Fruit fly (Drosophila melanogaster) whole organism, prepupa: Measurements from ENCODE around the gene hbt.

ENCODE experiments used
- CG10669 ChIP-seq: fragments of 200-800 bp; sonication (Bioruptor generic); optimal IDR thresholded peaks from 3 replicates; lab custom pipeline; 2018; ENCODE audit warnings: missing biosample characterization, mild to moderate bottlenecking, missing genetic modification characterization, moderate library complexity
- CG11294 ChIP-seq: fragments of 200-800 bp; sonication (Bioruptor generic); IDR thresholded peaks from 2 replicates; pipeline ENCODE4 v1.3.6; 2022; ENCODE audit warnings: missing biosample characterization, missing genetic modification characterization
- CG11762 ChIP-seq: fragments of 200-800 bp; sonication (Bioruptor generic); optimal IDR thresholded peaks from 3 replicates; lab custom pipeline; 2016; ENCODE audit warnings: missing biosample characterization, missing genetic modification characterization; ENCODE audit not compliant: insufficient read depth
- CG15336 ChIP-seq: fragments of 200-800 bp; sonication (Bioruptor generic); IDR thresholded peaks from 2 replicates; pipeline ENCODE4 v1.3.6; 2022; ENCODE audit warnings: missing biosample characterization, missing genetic modification characterization
- CG1621 ChIP-seq: fragments of 200-800 bp; sonication (Bioruptor generic); optimal IDR thresholded peaks from 3 replicates; lab custom pipeline; 2018; ENCODE audit warnings: missing biosample characterization, mild to moderate bottlenecking, missing genetic modification characterization
- CG32006 ChIP-seq: fragments of 200-800 bp; sonication (Bioruptor generic); optimal IDR thresholded peaks from 3 replicates; lab custom pipeline; 2017; ENCODE audit warnings: missing biosample characterization, mild to moderate bottlenecking, missing genetic modification characterization
- CG34406 ChIP-seq: fragments of 200-800 bp; sonication (Bioruptor generic); optimal IDR thresholded peaks from 3 replicates; lab custom pipeline; 2016; ENCODE audit warnings: missing biosample characterization, missing genetic modification characterization
- CG3919 ChIP-seq: fragments of 200-800 bp; sonication (Bioruptor generic); optimal IDR thresholded peaks from 3 replicates; lab custom pipeline; 2016; ENCODE audit warnings: missing biosample characterization, missing genetic modification characterization
- CG4318 ChIP-seq: fragments of 200-800 bp; sonication (Bioruptor generic); optimal IDR thresholded peaks from 3 replicates; lab custom pipeline; 2017; ENCODE audit warnings: missing biosample characterization, mild to moderate bottlenecking, missing genetic modification characterization
- CG6163 ChIP-seq: fragments of 200-800 bp; sonication (Bioruptor generic); IDR thresholded peaks from 3 replicates; pipeline ENCODE4 v1.3.6; 2022; ENCODE audit warnings: missing biosample characterization, missing genetic modification characterization
- CG6276 ChIP-seq: fragments of 200-800 bp; sonication (Bioruptor generic); optimal IDR thresholded peaks from 2 replicates; lab custom pipeline; 2017; ENCODE audit warnings: missing biosample characterization, mild to moderate bottlenecking, missing genetic modification characterization
- CG6792 ChIP-seq: fragments of 200-800 bp; sonication (Bioruptor generic); optimal IDR thresholded peaks from 3 replicates; lab custom pipeline; 2016; ENCODE audit warnings: missing biosample characterization, missing genetic modification characterization
- CG6854 ChIP-seq: fragments of 200-800 bp; sonication (Bioruptor generic); optimal IDR thresholded peaks from 2 replicates; lab custom pipeline; 2017; ENCODE audit warnings: missing biosample characterization, mild to moderate bottlenecking, missing genetic modification characterization
- CG7368 ChIP-seq: fragments of 200-800 bp; sonication (Bioruptor generic); optimal IDR thresholded peaks from 3 replicates; lab custom pipeline; 2016; ENCODE audit warnings: missing biosample characterization, missing genetic modification characterization
- CG8319 ChIP-seq: fragments of 200-800 bp; sonication (Bioruptor generic); optimal IDR thresholded peaks from 3 replicates; lab custom pipeline; 2016; ENCODE audit warnings: missing biosample characterization, missing genetic modification characterization
- CG8632 ChIP-seq: fragments of 200-800 bp; sonication (Bioruptor generic); optimal IDR thresholded peaks from 3 replicates; lab custom pipeline; 2016; ENCODE audit warnings: missing biosample characterization, missing genetic modification characterization
- Eip93F ChIP-seq: fragments of 200-800 bp; sonication (Bioruptor generic); optimal IDR thresholded peaks from 2 replicates; lab custom pipeline; 2016; ENCODE audit warnings: missing biosample characterization, mild to moderate bottlenecking, missing genetic modification characterization
- Ets21C ChIP-seq: fragments of 200-800 bp; sonication (Bioruptor generic); optimal IDR thresholded peaks from 3 replicates; lab custom pipeline; 2016; ENCODE audit warnings: missing biosample characterization, missing genetic modification characterization
- Ets96B ChIP-seq: fragments of 200-800 bp; optimal IDR thresholded peaks from 2 replicates; lab custom pipeline; 2019; ENCODE audit warnings: missing biosample characterization, mild to moderate bottlenecking, missing genetic modification characterization, moderate library complexity
- Gug ChIP-seq: fragments of 200-800 bp; sonication (Bioruptor generic); IDR thresholded peaks from 2 replicates; pipeline ENCODE4 v1.3.6; 2022; ENCODE audit warnings: missing biosample characterization, missing genetic modification characterization
- Hr38 ChIP-seq: sonication (Bioruptor generic); optimal IDR thresholded peaks from 2 replicates; lab custom pipeline; 2016; ENCODE audit warnings: missing biosample characterization, missing genetic modification characterization
- Hr4 ChIP-seq: fragments of 200-800 bp; sonication (Bioruptor generic); optimal IDR thresholded peaks from 3 replicates; lab custom pipeline; 2016; ENCODE audit warnings: missing biosample characterization, missing genetic modification characterization
- Lpt ChIP-seq: fragments of 200-800 bp; sonication (Bioruptor generic); optimal IDR thresholded peaks from 3 replicates; lab custom pipeline; 2016; ENCODE audit warnings: missing biosample characterization, missing genetic modification characterization
- Met ChIP-seq: fragments of 200-800 bp; sonication (Bioruptor generic); optimal IDR thresholded peaks from 3 replicates; lab custom pipeline; 2016; ENCODE audit warnings: missing biosample characterization, missing genetic modification characterization
- OdsH ChIP-seq: fragments of 200-800 bp; sonication (Bioruptor generic); optimal IDR thresholded peaks from 3 replicates; lab custom pipeline; 2016; ENCODE audit warnings: missing biosample characterization, missing genetic modification characterization
- Sox102F ChIP-seq: fragments of 200-800 bp; sonication (Bioruptor generic); optimal IDR thresholded peaks from 2 replicates; lab custom pipeline; 2016; ENCODE audit warnings: missing biosample characterization, mild to moderate bottlenecking, missing genetic modification characterization
- Sox14 ChIP-seq: fragments of 200-800 bp; sonication (Bioruptor generic); optimal IDR thresholded peaks from 3 replicates; lab custom pipeline; 2016; ENCODE audit warnings: missing biosample characterization, missing genetic modification characterization
- achi ChIP-seq: fragments of 200-800 bp; sonication (Bioruptor generic); optimal IDR thresholded peaks from 3 replicates; lab custom pipeline; 2016; ENCODE audit warnings: missing biosample characterization, missing genetic modification characterization
- dac ChIP-seq: fragments of 200-800 bp; sonication (Bioruptor generic); optimal IDR thresholded peaks from 2 replicates; lab custom pipeline; 2017; ENCODE audit warnings: missing biosample characterization, mild to moderate bottlenecking, missing genetic modification characterization
- dsx ChIP-seq: fragments of 200-800 bp; optimal IDR thresholded peaks from 3 replicates; lab custom pipeline; 2019; ENCODE audit warnings: missing biosample characterization, mild to moderate bottlenecking, missing genetic modification characterization, moderate library complexity; ENCODE audit not compliant: poor library complexity, severe bottlenecking
- lz ChIP-seq: fragments of 200-800 bp; sonication (Bioruptor generic); optimal IDR thresholded peaks from 3 replicates; lab custom pipeline; 2016; ENCODE audit warnings: missing biosample characterization, missing genetic modification characterization
- pdm3 ChIP-seq: fragments of 200-800 bp; sonication (Bioruptor generic); optimal IDR thresholded peaks from 3 replicates; lab custom pipeline; 2016; ENCODE audit warnings: missing biosample characterization, missing genetic modification characterization
- ss ChIP-seq, 2 experiments: fragments of 200-800 bp; sonication (Bioruptor generic); optimal IDR thresholded peaks; 2 replicates in 1 of 2; 3 replicates in 1 of 2; lab custom pipeline; 2017 to 2018; ENCODE audit warnings: mild to moderate bottlenecking in 2 of 2, missing biosample characterization in 2 of 2, missing genetic modification characterization in 2 of 2, moderate library complexity in 1 of 2
- svp ChIP-seq: fragments of 200-800 bp; sonication (Bioruptor generic); peaks from one replicate; lab custom pipeline; 2016; ENCODE audit warnings: missing biosample characterization, missing genetic modification characterization
- vri ChIP-seq: fragments of 200-800 bp; sonication (Bioruptor generic); optimal IDR thresholded peaks from 3 replicates; lab custom pipeline; 2016; ENCODE audit warnings: missing biosample characterization, mild to moderate bottlenecking, missing genetic modification characterization

The hbt gene

DNA sequence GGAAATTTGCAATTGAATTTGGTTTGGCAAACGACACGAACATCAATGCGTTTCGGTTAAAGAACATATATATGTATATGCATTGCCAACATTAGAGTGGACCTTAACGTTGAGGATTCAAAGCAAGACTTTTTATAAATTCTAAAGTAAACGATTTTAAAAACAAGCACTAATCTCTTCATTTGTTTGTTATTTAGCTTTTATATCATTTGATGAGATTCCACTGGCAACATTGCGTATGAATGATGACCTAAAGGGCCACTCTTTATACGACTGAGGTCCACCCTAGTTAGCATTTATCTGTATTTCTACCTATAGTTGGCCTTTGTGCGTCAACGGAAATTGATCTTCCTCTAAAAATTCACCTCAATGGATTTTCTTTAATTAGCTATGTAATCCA, 72.2 kb downstream of the hbt start (continued):
- TF ChIP-seq Lpt (peak; percentile 18), Sox102F (GFP tag; lab: Kevin White, UChicago) (no peak), lz (GFP tag; lab: Kevin White, UChicago) (no peak), CG4318 (GFP tag; lab: Kevin White, UChicago) (no peak), CG8319 (no peak), CG7368 (no peak), Gug (no peak), CG11762 (GFP tag; lab: Kevin White, UChicago) (no peak), Hr38 (GFP tag; lab: Kevin White, UChicago) (no peak), CG34406 (GFP tag; lab: Kevin White, UChicago) (no peak), CG15336 (GFP tag; lab: Robert Waterston, UW) (peak; percentile 66), Ets21C (GFP tag; lab: Kevin White, UChicago) (no peak), CG6276 (GFP tag; lab: Kevin White, UChicago) (peak; percentile 52), vri (GFP tag; lab: Kevin White, UChicago) (no peak), Eip93F (GFP tag; lab: Kevin White, UChicago) (no peak), dsx (GFP tag; lab: Kevin White, UChicago) (no peak), achi (GFP tag; lab: Kevin White, UChicago) (peak; percentile 48), CG6163 (GFP tag; lab: Robert Waterston, UW) (peak; percentile 53; the same call in 1 of the 3 replicates), OdsH (GFP tag; lab: Kevin White, UChicago) (peak; percentile 35), dac (GFP tag; lab: Kevin White, UChicago) (no peak), CG6792 (no peak), CG1621 (tag; lab: Kevin White, UChicago) (no peak), CG11294 (GFP tag; lab: Robert Waterston, UW) (no peak), Sox14 (no peak), CG6854 (GFP tag; lab: Kevin White, UChicago) (no peak), pdm3 (peak; percentile 32), ss (GFP tag; optimal IDR thresholded peaks at IDR 0.05; lab: Kevin White, UChicago) (no peak), CG3919 (GFP tag; lab: Kevin White, UChicago) (peak; percentile 42), Met (GFP tag; lab: Kevin White, UChicago) (peak; percentile 18), CG10669 (no peak)

DNA sequence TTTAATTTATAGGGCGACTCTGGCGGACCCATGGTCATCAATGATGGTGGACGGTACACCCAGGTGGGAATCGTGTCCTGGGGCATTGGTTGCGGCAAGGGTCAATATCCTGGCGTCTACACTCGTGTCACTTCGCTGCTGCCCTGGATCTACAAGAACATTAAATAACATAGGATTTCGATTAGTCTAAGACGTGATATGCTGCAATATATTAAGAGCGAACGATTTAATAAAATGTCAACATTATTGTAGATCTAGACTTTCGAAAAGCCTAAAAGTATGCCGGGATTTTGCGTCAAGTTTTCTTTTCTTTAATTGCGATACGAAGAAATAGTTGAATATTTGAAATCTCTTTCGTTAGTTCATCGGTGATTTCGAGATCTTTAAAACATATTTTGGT, 73.7 kb downstream of the hbt start, which contains the start of gene Naa20B:
Naa20B (plus strand) TSS at position 301 of the 400 bp plus-strand sequence.
- TF ChIP-seq CG11762 (GFP tag; lab: Kevin White, UChicago) (no peak), dac (GFP tag; lab: Kevin White, UChicago) (no peak), svp (no peak), CG11294 (GFP tag; lab: Robert Waterston, UW) (no peak), CG32006 (GFP tag; lab: Kevin White, UChicago) (no peak), Ets96B (tag; lab: Kevin White, UChicago) (no peak), pdm3 (no peak), CG7368 (no peak), CG3919 (GFP tag; lab: Kevin White, UChicago) (no peak), Hr4 (GFP tag; lab: Kevin White, UChicago) (no peak), CG8632 (GFP tag; lab: Kevin White, UChicago) (no peak), Sox102F (GFP tag; lab: Kevin White, UChicago) (no peak)
